ENCODE assay signal across 1 worm cellular context in genomic region chrV:5064761-5065421, ce11.
TF ChIP-seq lines count a peak whose summit lies in the region.

TSS of gene mlk-1 (minus strand) at chrV:5064811.

TF ChIP-seq in whole organism, L4 larva, 104 proteins besides CTCF, POLR2A, EP300 and RAD21 (continued from another document):
- TF ChIP-seq duxl-1 (tag; optimal IDR thresholded peaks at IDR 0.05; lab: Kevin White, UChicago; ENCODE audit: poor library complexity) (no peak), ZK337.2 (GFP tag; IDR thresholded peaks at IDR 0.05; lab: Robert Waterston, UW) (no peak), aha-1 (tag; lab: Kevin White, UChicago) (peak; percentile 96), egl-27 (tag; optimal IDR thresholded peaks at IDR 0.05; lab: Kevin White, UChicago) (no peak), php-3 (GFP tag; IDR thresholded peaks at IDR 0.05; lab: Robert Waterston, UW) (no peak), daf-19 (GFP tag; conservative IDR thresholded peaks at IDR 0.05; lab: Robert Waterston, UW) (no peak), hif-1 (tag; optimal IDR thresholded peaks at IDR 0.05; lab: Kevin White, UChicago) (peak in 1 of 2 experiments; percentile 64), snpc-4 (tag; optimal IDR thresholded peaks at IDR 0.05; lab: Kevin White, UChicago) (no peak), nhr-102 (tag; optimal IDR thresholded peaks at IDR 0.05; lab: Kevin White, UChicago) (no peak), zip-2 (tag; optimal IDR thresholded peaks at IDR 0.05; lab: Kevin White, UChicago) (no peak), nhr-10 (tag; optimal IDR thresholded peaks at IDR 0.05; lab: Kevin White, UChicago) (peak; percentile 36), skn-1 (tag; optimal IDR thresholded peaks at IDR 0.05; lab: Kevin White, UChicago) (no peak), daf-12 (tag; optimal IDR thresholded peaks at IDR 0.05; lab: Kevin White, UChicago) (no peak), ztf-11 (tag; optimal IDR thresholded peaks at IDR 0.05; lab: Kevin White, UChicago) (no peak), arid-1 (GFP tag; conservative IDR thresholded peaks at IDR 0.05; lab: Robert Waterston, UW) (peak; percentile 44; the same call in 1 of the 2 replicates), ceh-28 (tag; optimal IDR thresholded peaks at IDR 0.05; lab: Kevin White, UChicago) (no peak), ctbp-1 (GFP tag; IDR thresholded peaks at IDR 0.05; lab: Robert Waterston, UW) (peak; percentile 37; the same call in 1 of the 2 replicates), ceh-62 (tag; optimal IDR thresholded peaks at IDR 0.05; lab: Kevin White, UChicago) (no peak), nhr-111 (GFP tag; optimal IDR thresholded peaks at IDR 0.05; lab: Kevin White, UChicago) (no peak), aly-2 (tag; optimal IDR thresholded peaks at IDR 0.05; lab: Kevin White, UChicago) (no peak), nhr-6 (tag; optimal IDR thresholded peaks at IDR 0.05; lab: Kevin White, UChicago) (peak; percentile 40), ama-1 (optimal IDR thresholded peaks at IDR 0.05; lab: Kevin White, UChicago) (no peak), nhr-48 (tag; optimal IDR thresholded peaks at IDR 0.05; lab: Kevin White, UChicago) (peak; percentile 43), zfp-3 (GFP tag; conservative IDR thresholded peaks at IDR 0.05; lab: Robert Waterston, UW) (no peak), sdz-12 (GFP tag; optimal IDR thresholded peaks at IDR 0.05; lab: Kevin White, UChicago) (no peak), unc-39 (tag; optimal IDR thresholded peaks at IDR 0.05; lab: Kevin White, UChicago) (no peak), daf-8 (GFP tag; IDR thresholded peaks at IDR 0.05; lab: Robert Waterston, UW) (no peak), nhr-42 (GFP tag; IDR thresholded peaks at IDR 0.05; lab: Robert Waterston, UW) (no peak), spr-3 (GFP tag; optimal IDR thresholded peaks at IDR 0.05; lab: Kevin White, UChicago) (no peak), hlh-11 (tag; optimal IDR thresholded peaks at IDR 0.05; lab: Kevin White, UChicago) (peak; percentile 77), Y105C5A.15 (GFP tag; IDR thresholded peaks at IDR 0.05; lab: Robert Waterston, UW) (no peak), mep-1 (tag; optimal IDR thresholded peaks at IDR 0.05; lab: Kevin White, UChicago) (peak; percentile 75), mdt-29 (GFP tag; IDR thresholded peaks at IDR 0.05; lab: Robert Waterston, UW) (peak; percentile 54; the same call in 1 of the 2 replicates), lir-3 (tag; optimal IDR thresholded peaks at IDR 0.05; lab: Kevin White, UChicago) (no peak), lin-1 (GFP tag; IDR thresholded peaks at IDR 0.05; lab: Robert Waterston, UW) (0 out of 2 replicates have a peak, but pooled peaks have one; percentile 18), T26A8.4 (GFP tag; IDR thresholded peaks at IDR 0.05; lab: Robert Waterston, UW) (no peak), F49E8.2 (tag; optimal IDR thresholded peaks at IDR 0.05; lab: Kevin White, UChicago; ENCODE audit: borderline replicate concordance) (no peak), pqm-1 (tag; optimal IDR thresholded peaks at IDR 0.05; lab: Kevin White, UChicago) (peak; percentile 26)
